Worm (Caenorhabditis elegans) whole organism, L4 larva: ENCODE measurements around the gene gfi-1.

Experiments used
- D1046.2 ChIP-seq: fragments of 200-800 bp; sonication (Bioruptor generic); IDR thresholded peaks from 2 replicates; pipeline ENCODE4 v1.3.6; 2022; ENCODE audit warnings: missing genetic modification characterization, missing compliant biosample characterization
- T20F7.1 ChIP-seq: fragments of 200-800 bp; sonication (Bioruptor generic); optimal IDR thresholded peaks from 2 replicates; lab custom pipeline; 2018; ENCODE audit warnings: mild to moderate bottlenecking, missing genetic modification characterization, missing compliant biosample characterization
- Y48G9A.11 ChIP-seq: fragments of 200-800 bp; sonication (Bioruptor generic); IDR thresholded peaks from 2 replicates; pipeline ENCODE4 v1.3.6; 2022; ENCODE audit warnings: missing genetic modification reagents, missing genetic modification characterization, missing compliant biosample characterization
- Y75B8A.6 ChIP-seq: fragments of 200-800 bp; sonication (Bioruptor generic); IDR thresholded peaks from 2 replicates; pipeline ENCODE4 v1.3.6; 2022; ENCODE audit warnings: missing genetic modification reagents, missing genetic modification characterization, missing compliant biosample characterization
- ama-1 ChIP-seq: fragments of 150-350 bp; optimal IDR thresholded peaks from 2 replicates; lab custom pipeline; 2014; ENCODE audit warnings: inconsistent platforms, mixed read lengths
- attf-4 ChIP-seq: sonication (generic microtip); optimal IDR thresholded peaks from 3 replicates; lab custom pipeline; 2017; ENCODE audit warnings: missing biosample characterization, missing genetic modification characterization
- ceh-20 ChIP-seq: fragments of 200-800 bp; sonication (Bioruptor generic); IDR thresholded peaks from 2 replicates; pipeline ENCODE4 v1.3.6; 2022; ENCODE audit warnings: missing genetic modification reagents, missing genetic modification characterization, missing compliant biosample characterization
- ceh-28 ChIP-seq: fragments of 150-350 bp; optimal IDR thresholded peaks from 2 replicates; lab custom pipeline; 2014; ENCODE audit warnings: missing biosample characterization, missing genetic modification reagents, missing genetic modification characterization
- ceh-32 ChIP-seq: sonication (generic microtip); optimal IDR thresholded peaks from 2 replicates; lab custom pipeline; 2016; ENCODE audit warnings: mild to moderate bottlenecking, missing genetic modification characterization, missing compliant biosample characterization; ENCODE audit not compliant: poor library complexity
- ceh-44 ChIP-seq: fragments of 200-800 bp; sonication (Bioruptor generic); IDR thresholded peaks from 2 replicates; pipeline ENCODE4 v1.3.6; 2022; ENCODE audit warnings: missing genetic modification reagents, missing genetic modification characterization, missing compliant biosample characterization
- ceh-82 ChIP-seq: sonication (generic microtip); optimal IDR thresholded peaks from 2 replicates; lab custom pipeline; 2017; ENCODE audit warnings: missing biosample characterization, missing genetic modification characterization
- ces-1 ChIP-seq: fragments of 150-350 bp; sonication (generic microtip); optimal IDR thresholded peaks from 4 replicates; lab custom pipeline; 2014; ENCODE audit warnings: missing biosample characterization, missing genetic modification reagents, missing genetic modification characterization
- cey-2 ChIP-seq: sonication (generic microtip); optimal IDR thresholded peaks from 3 replicates; lab custom pipeline; 2017; ENCODE audit warnings: missing genetic modification characterization, mild to moderate bottlenecking, missing compliant biosample characterization, antibody characterized with exemption, borderline replicate concordance; ENCODE audit not compliant: insufficient read depth
- daf-12 ChIP-seq: fragments of 150-350 bp; optimal IDR thresholded peaks from 2 replicates; lab custom pipeline; 2014; ENCODE audit warnings: missing biosample characterization, missing genetic modification reagents, missing genetic modification characterization
- daf-16 ChIP-seq, 3 experiments: sonication (generic microtip); optimal IDR thresholded peaks; 2 replicates each; lab custom pipeline; 2016 to 2017; ENCODE audit warnings: missing genetic modification characterization in 3 of 3, missing genetic modification reagents in 3 of 3, mild to moderate bottlenecking in 2 of 3, missing compliant biosample characterization in 2 of 3, missing biosample characterization in 1 of 3, moderate library complexity in 1 of 3
- daf-19 ChIP-seq: fragments of 200-800 bp; sonication (Bioruptor generic); conservative IDR thresholded peaks from 2 replicates; pipeline ENCODE4 v1.3.6; 2022; ENCODE audit warnings: missing genetic modification characterization, missing compliant biosample characterization
- dmd-6 ChIP-seq: fragments of 200-800 bp; sonication (Bioruptor generic); IDR thresholded peaks from 2 replicates; pipeline ENCODE4 v1.3.6; 2022; ENCODE audit warnings: missing genetic modification reagents, missing genetic modification characterization, missing compliant biosample characterization
- dpl-1 ChIP-seq: fragments of 150-350 bp; optimal IDR thresholded peaks from 2 replicates; lab custom pipeline; 2014; ENCODE audit warnings: missing biosample characterization, missing genetic modification reagents, missing genetic modification characterization
- gei-8 ChIP-seq: fragments of 200-800 bp; sonication (Bioruptor generic); optimal IDR thresholded peaks from 2 replicates; lab custom pipeline; 2018; ENCODE audit warnings: mild to moderate bottlenecking, missing genetic modification characterization, missing compliant biosample characterization
- hlh-11 ChIP-seq: fragments of 200-800 bp; sonication (Bioruptor generic); optimal IDR thresholded peaks from 2 replicates; lab custom pipeline; 2018; ENCODE audit warnings: mild to moderate bottlenecking, missing genetic modification characterization, missing compliant biosample characterization
- hlh-30 ChIP-seq: sonication (generic microtip); optimal IDR thresholded peaks from 2 replicates; lab custom pipeline; 2017; ENCODE audit warnings: antibody characterized with exemption, mild to moderate bottlenecking, missing genetic modification characterization, missing compliant biosample characterization; ENCODE audit not compliant: insufficient read depth
- jun-1 ChIP-seq: fragments of 150-350 bp; optimal IDR thresholded peaks from 2 replicates; lab custom pipeline; 2014; ENCODE audit warnings: missing biosample characterization, missing genetic modification reagents, missing genetic modification characterization
- lin-1 ChIP-seq: fragments of 200-800 bp; sonication (Bioruptor generic); IDR thresholded peaks from 2 replicates; pipeline ENCODE4 v1.3.6; 2022; ENCODE audit warnings: missing genetic modification reagents, missing genetic modification characterization, missing compliant biosample characterization
- lin-15B ChIP-seq: fragments of 150-350 bp; sonication (generic microtip); optimal IDR thresholded peaks from 3 replicates; lab custom pipeline; 2014; ENCODE audit warnings: missing biosample characterization, missing genetic modification characterization
- lin-29 ChIP-seq: fragments of 200-800 bp; sonication (Bioruptor generic); IDR thresholded peaks from 2 replicates; pipeline ENCODE4 v1.3.6; 2022; ENCODE audit warnings: missing genetic modification reagents, missing genetic modification characterization, missing compliant biosample characterization
- lin-38 ChIP-seq: fragments of 200-800 bp; sonication (Bioruptor generic); IDR thresholded peaks from 2 replicates; pipeline ENCODE4 v1.3.6; 2022; ENCODE audit warnings: missing genetic modification reagents, missing genetic modification characterization, missing compliant biosample characterization
- lin-39 ChIP-seq: fragments of 150-350 bp; optimal IDR thresholded peaks from 2 replicates; lab custom pipeline; 2014; ENCODE audit warnings: missing biosample characterization, missing genetic modification reagents, missing genetic modification characterization
- lir-3 ChIP-seq: sonication (generic microtip); optimal IDR thresholded peaks from 2 replicates; lab custom pipeline; 2016; ENCODE audit warnings: mild to moderate bottlenecking, missing genetic modification characterization, missing compliant biosample characterization
- lsy-2 ChIP-seq, 2 experiments: fragments of 150-350 bp in 1 of 2; sonication (generic microtip) in 1 of 2; optimal IDR thresholded peaks; 2 replicates each; lab custom pipeline; 2014 to 2017; ENCODE audit warnings: missing biosample characterization in 2 of 2, missing genetic modification characterization in 2 of 2
- madf-5 ChIP-seq, 2 experiments: fragments of 200-800 bp; sonication (Bioruptor generic); IDR thresholded peaks; 2 replicates each; pipeline ENCODE4 v1.3.6; 2022; ENCODE audit warnings: missing compliant biosample characterization in 2 of 2, missing genetic modification characterization in 2 of 2
- mdl-1 ChIP-seq, 2 experiments: fragments of 150-350 bp in 1 of 2; sonication (generic microtip) in 1 of 2; optimal IDR thresholded peaks; 2 replicates each; lab custom pipeline; 2014 to 2017; ENCODE audit warnings: missing biosample characterization in 2 of 2, missing genetic modification characterization in 2 of 2
- mdt-29 ChIP-seq: fragments of 200-800 bp; sonication (Bioruptor generic); IDR thresholded peaks from 2 replicates; pipeline ENCODE4 v1.3.6; 2022; ENCODE audit warnings: missing genetic modification reagents, missing genetic modification characterization, missing compliant biosample characterization
- mep-1 ChIP-seq: fragments of 150-350 bp; sonication (generic microtip); optimal IDR thresholded peaks from 3 replicates; lab custom pipeline; 2014; ENCODE audit warnings: missing biosample characterization, missing genetic modification characterization
- mes-2 ChIP-seq: sonication (generic microtip); optimal IDR thresholded peaks from 2 replicates; lab custom pipeline; 2016; ENCODE audit warnings: missing genotype, mild to moderate bottlenecking, missing genetic modification characterization, missing compliant biosample characterization; ENCODE audit not compliant: poor library complexity, severe bottlenecking
- mxl-3 ChIP-seq: fragments of 200-800 bp; sonication (Bioruptor generic); optimal IDR thresholded peaks from 2 replicates; lab custom pipeline; 2018; ENCODE audit warnings: mild to moderate bottlenecking, missing genetic modification characterization, missing compliant biosample characterization
- nhr-11 ChIP-seq: fragments of 150-350 bp; optimal IDR thresholded peaks from 2 replicates; lab custom pipeline; 2014; ENCODE audit warnings: missing biosample characterization, missing genetic modification characterization
- nhr-111 ChIP-seq: fragments of 200-800 bp; sonication (Bioruptor generic); optimal IDR thresholded peaks from 2 replicates; lab custom pipeline; 2018; ENCODE audit warnings: mild to moderate bottlenecking, missing genetic modification characterization, missing compliant biosample characterization
- nhr-237 ChIP-seq: sonication (generic microtip); optimal IDR thresholded peaks from 2 replicates; lab custom pipeline; 2017; ENCODE audit warnings: missing biosample characterization, missing genetic modification characterization
- nhr-42 ChIP-seq: fragments of 200-800 bp; sonication (Bioruptor generic); IDR thresholded peaks from 2 replicates; pipeline ENCODE4 v1.3.6; 2022; ENCODE audit warnings: missing genetic modification characterization, missing compliant biosample characterization
- nhr-6 ChIP-seq: fragments of 150-350 bp; optimal IDR thresholded peaks from 2 replicates; lab custom pipeline; 2014; ENCODE audit warnings: missing biosample characterization, missing genetic modification characterization
- nhr-77 ChIP-seq: fragments of 150-350 bp; optimal IDR thresholded peaks from 2 replicates; lab custom pipeline; 2014; ENCODE audit warnings: missing biosample characterization, missing genetic modification characterization
- pqm-1 ChIP-seq: sonication (generic microtip); optimal IDR thresholded peaks from 2 replicates; lab custom pipeline; 2017; ENCODE audit warnings: missing biosample characterization, missing genetic modification characterization
- rbr-2 ChIP-seq: sonication (generic microtip); optimal IDR thresholded peaks from 2 replicates; lab custom pipeline; 2016; ENCODE audit warnings: missing genotype, missing genetic modification characterization, missing compliant biosample characterization
- skn-1 ChIP-seq: fragments of 150-350 bp; optimal IDR thresholded peaks from 2 replicates; lab custom pipeline; 2014; ENCODE audit warnings: missing biosample characterization, missing genetic modification characterization
- snpc-1.2 ChIP-seq: fragments of 200-800 bp; sonication (Bioruptor generic); IDR thresholded peaks from 2 replicates; pipeline ENCODE4 v1.3.6; 2022; ENCODE audit warnings: missing genetic modification reagents, missing genetic modification characterization, missing compliant biosample characterization
- snpc-4 ChIP-seq: fragments of 150-350 bp; optimal IDR thresholded peaks from 2 replicates; lab custom pipeline; 2014; ENCODE audit warnings: missing biosample characterization, missing genetic modification characterization
- spr-1 ChIP-seq: sonication (generic microtip); optimal IDR thresholded peaks from 2 replicates; lab custom pipeline; 2016; ENCODE audit warnings: mild to moderate bottlenecking, missing genetic modification characterization, missing compliant biosample characterization
- vab-7 ChIP-seq: fragments of 200-800 bp; sonication (Bioruptor generic); IDR thresholded peaks from 2 replicates; pipeline ENCODE4 v1.3.6; 2022; ENCODE audit warnings: missing genetic modification reagents, missing genetic modification characterization, missing compliant biosample characterization
- zfp-3 ChIP-seq: fragments of 200-800 bp; sonication (Bioruptor generic); conservative IDR thresholded peaks from 2 replicates; pipeline ENCODE4 v1.3.6; 2022; ENCODE audit warnings: missing genetic modification reagents, missing genetic modification characterization, missing compliant biosample characterization
- zip-11 ChIP-seq: fragments of 200-800 bp; sonication (Bioruptor generic); IDR thresholded peaks from 2 replicates; pipeline ENCODE4 v1.3.6; 2022; ENCODE audit warnings: missing genetic modification characterization, missing compliant biosample characterization

Gene gfi-1

ce11 chrV:6427433-6427832 is 27.7 kb upstream of the gfi-1 start:
- TF ChIP-seq lin-39 (no peak), Y75B8A.6 (GFP tag; lab: Robert Waterston, UW) (no peak), ceh-32 (tag; lab: Kevin White, UChicago) (no peak), snpc-4 (no peak), ama-1 (lab: Kevin White, UChicago) (peak; percentile 78), rbr-2 (tag; lab: Kevin White, UChicago) (peak; percentile 18), nhr-237 (no peak), lir-3 (tag; lab: Kevin White, UChicago) (no peak), hlh-30 (tag; lab: Kevin White, UChicago) (peak; percentile 28), ceh-28 (tag; lab: Kevin White, UChicago) (no peak), pqm-1 (no peak), nhr-111 (GFP tag; lab: Kevin White, UChicago) (no peak), lin-1 (GFP tag; lab: Robert Waterston, UW) (no peak), mdt-29 (GFP tag; lab: Robert Waterston, UW) (no peak), mdl-1 (tag; optimal IDR thresholded peaks at IDR 0.05; lab: Kevin White, UChicago) (no peak), Y48G9A.11 (no peak), nhr-77 (tag; lab: Kevin White, UChicago) (no peak), zip-11 (GFP tag; lab: Robert Waterston, UW) (no peak), hlh-11 (peak; percentile 20), lin-15B (tag; lab: Kevin White, UChicago) (no peak), daf-16 (GFP tag; optimal IDR thresholded peaks at IDR 0.05; lab: Kevin White, UChicago) (no peak), daf-16 (tag; optimal IDR thresholded peaks at IDR 0.05; lab: Kevin White, UChicago) (peak; percentile 25), ceh-82 (tag; lab: Kevin White, UChicago) (no peak), dmd-6 (GFP tag; lab: Robert Waterston, UW) (0 out of 2 replicates have a peak, but pooled peaks have one; percentile 12), skn-1 (no peak), mxl-3 (no peak), snpc-1.2 (no peak), dpl-1 (GFP tag; lab: Kevin White, UChicago) (peak; percentile 52), zfp-3 (peak; percentile 50; the same call in 1 of the 2 replicates), spr-1 (tag; lab: Kevin White, UChicago) (no peak), mes-2 (peak; percentile 76), vab-7 (GFP tag; lab: Robert Waterston, UW) (no peak), T20F7.1 (GFP tag; lab: Kevin White, UChicago) (no peak), nhr-6 (peak; percentile 44), nhr-11 (no peak), daf-19 (GFP tag; lab: Robert Waterston, UW) (no peak), mep-1 (tag; lab: Kevin White, UChicago) (peak; percentile 43), lin-29 (GFP tag; lab: Robert Waterston, UW) (no peak), madf-5 (GFP tag; IDR thresholded peaks at IDR 0.05; lab: Robert Waterston, UW) (no peak), attf-4 (tag; lab: Kevin White, UChicago) (no peak), ceh-20 (GFP tag; lab: Robert Waterston, UW) (no peak), lin-38 (peak; percentile 57), cey-2 (tag; lab: Kevin White, UChicago) (no peak), jun-1 (tag; lab: Kevin White, UChicago) (no peak), ceh-44 (GFP tag; lab: Robert Waterston, UW) (no peak), gei-8 (no peak), D1046.2 (GFP tag; lab: Robert Waterston, UW) (no peak), lsy-2 (tag; optimal IDR thresholded peaks at IDR 0.05; lab: Kevin White, UChicago) (peak in 1 of 2 experiments; percentile 76), daf-12 (tag; lab: Kevin White, UChicago) (no peak), nhr-42 (GFP tag; lab: Robert Waterston, UW) (no peak), ces-1 (GFP tag; lab: Kevin White, UChicago) (no peak)
